Fruit fly (Drosophila melanogaster) whole organism, embryonic: ENCODE data around the gene vvl.

Experiments
- Atf6 ChIP-seq: fragments of 200-800 bp; sonication (Bioruptor generic); IDR thresholded peaks from 2 replicates; pipeline ENCODE4 v1.3.6; 2022; ENCODE audit warnings: missing biosample characterization, missing genetic modification characterization
- Bgb ChIP-seq: fragments of 200-800 bp; sonication (Bioruptor generic); IDR thresholded peaks from 2 replicates; pipeline ENCODE4 v1.3.6; 2022; ENCODE audit warnings: missing biosample characterization, missing genetic modification characterization; ENCODE audit not compliant: partially characterized antibody
- CG12071 ChIP-seq: fragments of 200-800 bp; sonication (Bioruptor generic); optimal IDR thresholded peaks from 3 replicates; lab custom pipeline; 2018; ENCODE audit warnings: missing biosample characterization, mild to moderate bottlenecking, missing genetic modification characterization
- CG12219 ChIP-seq: fragments of 200-800 bp; sonication (Bioruptor generic); optimal IDR thresholded peaks from 3 replicates; lab custom pipeline; 2018; ENCODE audit warnings: missing biosample characterization, mild to moderate bottlenecking, missing genetic modification characterization
- CG12659 ChIP-seq: fragments of 200-800 bp; sonication (Bioruptor generic); optimal IDR thresholded peaks from 3 replicates; lab custom pipeline; 2017; ENCODE audit warnings: mild to moderate bottlenecking, missing biosample characterization, missing genetic modification reagents, missing genetic modification characterization
- CG12744 ChIP-seq: fragments of 200-800 bp; sonication (Bioruptor generic); optimal IDR thresholded peaks from 2 replicates; lab custom pipeline; 2016; ENCODE audit warnings: missing biosample characterization, missing genetic modification characterization
- CG13775 ChIP-seq: fragments of 200-800 bp; sonication (Bioruptor generic); optimal IDR thresholded peaks from 3 replicates; lab custom pipeline; 2017; ENCODE audit warnings: missing biosample characterization, mild to moderate bottlenecking, missing genetic modification characterization
- CG1832 ChIP-seq: fragments of 200-800 bp; sonication (Bioruptor generic); optimal IDR thresholded peaks from 2 replicates; lab custom pipeline; 2017; ENCODE audit warnings: missing biosample characterization, mild to moderate bottlenecking, missing genetic modification characterization, inconsistent platforms
- CG2116 ChIP-seq: fragments of 200-800 bp; sonication (Bioruptor generic); optimal IDR thresholded peaks from 3 replicates; lab custom pipeline; 2018; ENCODE audit warnings: missing biosample characterization, mild to moderate bottlenecking, missing genetic modification characterization
- CG2199 ChIP-seq: fragments of 200-800 bp; sonication (Bioruptor generic); IDR thresholded peaks from 3 replicates; pipeline ENCODE4 v1.3.6; 2022; ENCODE audit warnings: missing biosample characterization, missing genetic modification characterization
- CG32767 ChIP-seq: fragments of 200-800 bp; sonication (Bioruptor generic); IDR thresholded peaks from 2 replicates; pipeline ENCODE4 v1.3.6; 2022; ENCODE audit warnings: missing biosample characterization, missing genetic modification characterization
- CG42726 ChIP-seq: fragments of 200-800 bp; sonication (Bioruptor generic); IDR thresholded peaks from 2 replicates; pipeline ENCODE4 v1.3.6; 2022; ENCODE audit warnings: missing biosample characterization, missing genetic modification characterization; ENCODE audit not compliant: partially characterized antibody
- CG6175 ChIP-seq: fragments of 200-800 bp; sonication (Bioruptor generic); IDR thresholded peaks from 3 replicates; pipeline ENCODE4 v1.3.6; 2022; ENCODE audit warnings: missing biosample characterization, missing genetic modification characterization
- CG6791 ChIP-seq: fragments of 200-800 bp; sonication (Bioruptor generic); IDR thresholded peaks from 3 replicates; pipeline ENCODE4 v1.3.6; 2022; ENCODE audit warnings: missing biosample characterization, missing genetic modification characterization; ENCODE audit not compliant: partially characterized antibody
- CG8478 ChIP-seq: fragments of >200 bp; optimal IDR thresholded peaks from 2 replicates; lab custom pipeline; 2018
- CTCF ChIP-seq: fragments of 200-800 bp; sonication (Bioruptor generic); optimal IDR thresholded peaks from 2 replicates; lab custom pipeline; 2017; ENCODE audit warnings: missing biosample characterization, mild to moderate bottlenecking, missing genetic modification characterization, moderate library complexity
- Chrac-16 ChIP-seq: fragments of 200-800 bp; sonication (Bioruptor generic); optimal IDR thresholded peaks from 3 replicates; lab custom pipeline; 2016; ENCODE audit warnings: missing biosample characterization, missing genetic modification characterization
- CoRest ChIP-seq: fragments of 200-800 bp; sonication (Bioruptor generic); optimal IDR thresholded peaks from 3 replicates; lab custom pipeline; 2018; ENCODE audit warnings: missing biosample characterization, mild to moderate bottlenecking, missing genetic modification characterization, moderate library complexity
- Deaf1 ChIP-seq: fragments of 200-800 bp; optimal IDR thresholded peaks from 3 replicates; lab custom pipeline; 2019; ENCODE audit warnings: missing biosample characterization, mild to moderate bottlenecking, missing genetic modification characterization, moderate library complexity
- E2f2 ChIP-seq: fragments of 200-800 bp; sonication (Bioruptor generic); IDR thresholded peaks from 2 replicates; pipeline ENCODE4 v1.3.6; 2022; ENCODE audit warnings: missing biosample characterization, missing genetic modification characterization
- H15 ChIP-seq: fragments of 200-800 bp; sonication (Bioruptor generic); IDR thresholded peaks from 3 replicates; pipeline ENCODE4 v1.3.6; 2022; ENCODE audit warnings: missing biosample characterization, missing genetic modification characterization
- Jarid2 ChIP-seq: fragments of 200-800 bp; sonication (Bioruptor generic); optimal IDR thresholded peaks from 3 replicates; lab custom pipeline; 2017; ENCODE audit warnings: mild to moderate bottlenecking, missing biosample characterization, missing genetic modification reagents, missing genetic modification characterization
- Lhr ChIP-seq: fragments of 200-800 bp; sonication (Bioruptor generic); optimal IDR thresholded peaks from 3 replicates; lab custom pipeline; 2017; ENCODE audit warnings: mild to moderate bottlenecking, missing biosample characterization, missing genetic modification reagents, missing genetic modification characterization
- MTF-1 ChIP-seq: fragments of 200-800 bp; sonication (Bioruptor generic); optimal IDR thresholded peaks from 2 replicates; lab custom pipeline; 2018; ENCODE audit warnings: missing biosample characterization, mild to moderate bottlenecking, missing genetic modification characterization, borderline replicate concordance
- Nf-YB ChIP-seq: fragments of 200-800 bp; sonication (Bioruptor generic); optimal IDR thresholded peaks from 3 replicates; lab custom pipeline; 2019; ENCODE audit warnings: missing biosample characterization, mild to moderate bottlenecking, missing genetic modification characterization, moderate library complexity
- Rx ChIP-seq: fragments of 200-800 bp; sonication (Bioruptor generic); IDR thresholded peaks from 2 replicates; pipeline ENCODE4 v1.3.6; 2022; ENCODE audit warnings: missing biosample characterization, missing genetic modification characterization
- Trl ChIP-seq, 3 experiments: fragments of >200 bp in 2 of 3; fragments of 200-800 bp in 1 of 3; sonication (Bioruptor generic) in 1 of 3; optimal IDR thresholded peaks; 2 replicates in 1 of 3; 3 replicates in 2 of 3; lab custom pipeline; 2016 to 2017; ENCODE audit warnings: missing biosample characterization in 1 of 3, missing genetic modification characterization in 1 of 3
- Xrp1 ChIP-seq: fragments of 200-800 bp; sonication (Bioruptor generic); IDR thresholded peaks from 2 replicates; pipeline ENCODE4 v1.3.6; 2022; ENCODE audit warnings: missing biosample characterization, missing genetic modification characterization
- amos ChIP-seq: fragments of 200-800 bp; sonication (Bioruptor generic); IDR thresholded peaks from 2 replicates; pipeline ENCODE4 v1.3.6; 2022; ENCODE audit warnings: missing biosample characterization, missing genetic modification characterization; ENCODE audit not compliant: partially characterized antibody
- ato ChIP-seq: fragments of 200-800 bp; sonication (Bioruptor generic); IDR thresholded peaks from 2 replicates; pipeline ENCODE4 v1.3.6; 2022; ENCODE audit warnings: missing biosample characterization, missing genetic modification characterization; ENCODE audit not compliant: partially characterized antibody
- cg ChIP-seq: fragments of 200-800 bp; sonication (Bioruptor generic); optimal IDR thresholded peaks from 3 replicates; lab custom pipeline; 2019; ENCODE audit warnings: missing biosample characterization, mild to moderate bottlenecking, missing genetic modification characterization, moderate library complexity
- ci ChIP-seq: fragments of 200-800 bp; sonication (Bioruptor generic); IDR thresholded peaks from 3 replicates; pipeline ENCODE4 v1.3.6; 2022; ENCODE audit warnings: missing biosample characterization, missing genetic modification characterization
- gem ChIP-seq: fragments of 200-800 bp; sonication (Bioruptor generic); optimal IDR thresholded peaks from 2 replicates; lab custom pipeline; 2019; ENCODE audit warnings: missing biosample characterization, mild to moderate bottlenecking, missing genetic modification characterization, moderate library complexity
- grn ChIP-seq: fragments of 200-800 bp; sonication (Bioruptor generic); optimal IDR thresholded peaks from 3 replicates; lab custom pipeline; 2017; ENCODE audit warnings: missing biosample characterization, missing genetic modification characterization
- gsb ChIP-seq: fragments of 200-800 bp; sonication (Bioruptor generic); IDR thresholded peaks from 2 replicates; pipeline ENCODE4 v1.3.6; 2022; ENCODE audit warnings: missing biosample characterization, missing genetic modification characterization
- hb ChIP-seq: fragments of 200-800 bp; sonication (Bioruptor generic); IDR thresholded peaks from 3 replicates; pipeline ENCODE4 v1.3.6; 2022; ENCODE audit warnings: missing biosample characterization, missing genetic modification characterization; ENCODE audit not compliant: partially characterized antibody
- her ChIP-seq: fragments of 200-800 bp; sonication (Bioruptor generic); optimal IDR thresholded peaks from 2 replicates; lab custom pipeline; 2016; ENCODE audit warnings: missing biosample characterization, missing genetic modification characterization
- knrl ChIP-seq: fragments of 200-800 bp; sonication (Bioruptor generic); IDR thresholded peaks from 3 replicates; pipeline ENCODE4 v1.3.6; 2022; ENCODE audit warnings: missing biosample characterization, missing genetic modification characterization; ENCODE audit not compliant: partially characterized antibody
- maf-S ChIP-seq: fragments of 200-800 bp; sonication (Bioruptor generic); optimal IDR thresholded peaks from 2 replicates; lab custom pipeline; 2016; ENCODE audit warnings: missing biosample characterization, missing genetic modification characterization
- prd ChIP-seq, 3 experiments: fragments of >200 bp in 2 of 3; fragments of 200-800 bp in 1 of 3; sonication (Bioruptor generic) in 1 of 3; optimal IDR thresholded peaks in 2 of 3; IDR thresholded peaks in 1 of 3; 2 replicates in 2 of 3; 3 replicates in 1 of 3; pipeline versions ENCODE4 v1.3.6 to Lab custom; 2017 to 2022; ENCODE audit warnings: missing biosample characterization in 1 of 3, missing genetic modification characterization in 1 of 3
- sens ChIP-seq: fragments of 200-800 bp; sonication (Bioruptor generic); peaks from one replicate; lab custom pipeline; 2016; ENCODE audit warnings: missing biosample characterization, missing genetic modification characterization
- shn ChIP-seq: fragments of 200-800 bp; sonication (Bioruptor generic); optimal IDR thresholded peaks from 3 replicates; lab custom pipeline; 2016; ENCODE audit warnings: missing biosample characterization, missing genetic modification characterization
- so ChIP-seq: fragments of 200-800 bp; sonication (Bioruptor generic); IDR thresholded peaks from 3 replicates; pipeline ENCODE4 v1.3.6; 2022; ENCODE audit warnings: missing biosample characterization, missing genetic modification characterization
- sob ChIP-seq: fragments of 200-800 bp; sonication (Bioruptor generic); IDR thresholded peaks from 2 replicates; pipeline ENCODE4 v1.3.6; 2022; ENCODE audit warnings: missing biosample characterization, missing genetic modification characterization
- stwl ChIP-seq: fragments of 200-800 bp; sonication (Bioruptor generic); optimal IDR thresholded peaks from 3 replicates; lab custom pipeline; 2018; ENCODE audit warnings: missing biosample characterization, mild to moderate bottlenecking, missing genetic modification characterization, moderate library complexity
- twi ChIP-seq: fragments of 200-800 bp; optimal IDR thresholded peaks from 2 replicates; lab custom pipeline; 2019; ENCODE audit warnings: missing biosample characterization, mild to moderate bottlenecking, missing genetic modification characterization, moderate library complexity
- vvl ChIP-seq: fragments of 200-800 bp; sonication (Bioruptor generic); IDR thresholded peaks from 2 replicates; pipeline ENCODE4 v1.3.6; 2022; ENCODE audit warnings: missing biosample characterization, missing genetic modification characterization
- zen ChIP-seq: fragments of 200-800 bp; sonication (Bioruptor generic); optimal IDR thresholded peaks from 3 replicates; lab custom pipeline; 2018; ENCODE audit warnings: missing biosample characterization, mild to moderate bottlenecking, missing genetic modification characterization, moderate library complexity

The vvl gene

dm6 chr3L:6789788-6790325, at the start of gene vvl (continued):
- no peak for TF ChIP-seq hb (GFP tag; lab: Robert Waterston, UW)
- no peak for TF ChIP-seq prd (optimal IDR thresholded peaks at IDR 0.05; lab: Kevin White, UChicago)
- TF ChIP-seq prd (GFP tag; IDR thresholded peaks at IDR 0.05; lab: Robert Waterston, UW), result peak; percentile 33; the same call in 1 of the 3 replicates
- TF ChIP-seq twi (tag; lab: Kevin White, UChicago), result peak; percentile 55
- TF ChIP-seq CG13775 (GFP tag; lab: Kevin White, UChicago), result no peak
- TF ChIP-seq H15, result no peak
- TF ChIP-seq CTCF (GFP tag; lab: Kevin White, UChicago), result peak; percentile 82
- TF ChIP-seq Deaf1 (tag; lab: Kevin White, UChicago), result peak; percentile 71
- no peak for TF ChIP-seq Xrp1 (GFP tag; lab: Robert Waterston, UW)
- peak; percentile 47; the same call in 1 of the 2 replicates for TF ChIP-seq sob
- peak; percentile 3 for TF ChIP-seq maf-S (GFP tag; lab: Kevin White, UChicago)
- TF ChIP-seq knrl (GFP tag; lab: Robert Waterston, UW), result peak; percentile 29; the same call in 1 of the 3 replicates
- TF ChIP-seq cg (GFP tag; lab: Kevin White, UChicago), result peak; percentile 98
- peak; percentile 59; the same call in 1 of the 3 replicates for TF ChIP-seq CG2199 (GFP tag; lab: Robert Waterston, UW)
- peak; percentile 27 for TF ChIP-seq CG12219
- peak; percentile 21 for TF ChIP-seq CG12071
- TF ChIP-seq CG6791, result peak; percentile 34; the same call in 1 of the 3 replicates
- peak; percentile 30 to 61 for TF ChIP-seq Trl (optimal IDR thresholded peaks at IDR 0.05; lab: Kevin White, UChicago)
- TF ChIP-seq Trl (GFP tag; optimal IDR thresholded peaks at IDR 0.05; lab: Kevin White, UChicago), result no peak
- TF ChIP-seq shn, result no peak
- TF ChIP-seq CG32767 (GFP tag; lab: Robert Waterston, UW), result 0 out of 2 replicates have a peak, but pooled peaks have one; percentile 28
- TF ChIP-seq CG8478 (lab: Kevin White, UChicago), result peak; percentile 93
- TF ChIP-seq Bgb (GFP tag; lab: Robert Waterston, UW), result peak; percentile 38; the same call in 1 of the 2 replicates
- peak; percentile 97 for TF ChIP-seq CG1832
- peak; percentile 94 for TF ChIP-seq Jarid2 (GFP tag; lab: Kevin White, UChicago)
- no peak for TF ChIP-seq gem (tag; lab: Kevin White, UChicago)
- TF ChIP-seq sens, result peak; percentile 82
- no peak for TF ChIP-seq CG6175 (GFP tag; lab: Robert Waterston, UW)
- peak; percentile 24 for TF ChIP-seq her (GFP tag; lab: Kevin White, UChicago)
- TF ChIP-seq Atf6 (GFP tag; lab: Robert Waterston, UW), result peak; percentile 39; the same call in 1 of the 2 replicates
- peak; percentile 86 for TF ChIP-seq grn
- peak; percentile 31; the same call in 1 of the 2 replicates for TF ChIP-seq amos (GFP tag; lab: Robert Waterston, UW)
- peak; percentile 32 for TF ChIP-seq CoRest (tag; lab: Kevin White, UChicago)
- peak; percentile 63; the same call in 2 of the 3 replicates for TF ChIP-seq ci (GFP tag; lab: Robert Waterston, UW)
- TF ChIP-seq gsb (GFP tag; lab: Robert Waterston, UW), result no peak
- TF ChIP-seq E2f2 (GFP tag; lab: Robert Waterston, UW), result no peak
- no peak for TF ChIP-seq CG2116 (GFP tag; lab: Kevin White, UChicago)
- TF ChIP-seq so (GFP tag; lab: Robert Waterston, UW), result peak; percentile 26; the same call in 2 of the 3 replicates

dm6 chr3L:6742110-6742718, 47.7 kb upstream of the vvl start:
- TF ChIP-seq Rx (GFP tag; lab: Robert Waterston, UW), result no peak
- TF ChIP-seq stwl, result peak; percentile 2
- TF ChIP-seq MTF-1, result no peak
- TF ChIP-seq vvl, result peak; percentile 87
- peak; percentile 44; the same call in 1 of the 2 replicates for TF ChIP-seq E2f2 (GFP tag; lab: Robert Waterston, UW)
- TF ChIP-seq ato, result 0 out of 2 replicates have a peak, but pooled peaks have one; percentile 23
- peak; percentile 7 for TF ChIP-seq zen (tag; lab: Kevin White, UChicago)
- no peak for TF ChIP-seq CG12744 (GFP tag; lab: Kevin White, UChicago)
- TF ChIP-seq CG42726 (GFP tag; lab: Robert Waterston, UW), result peak; percentile 28; the same call in 1 of the 2 replicates
- TF ChIP-seq amos (GFP tag; lab: Robert Waterston, UW), result peak; percentile 39; the same call in 1 of the 2 replicates
- no peak for TF ChIP-seq Chrac-16 (GFP tag; lab: Kevin White, UChicago)
- TF ChIP-seq CG13775 (GFP tag; lab: Kevin White, UChicago), result no peak
- TF ChIP-seq CG12659 (GFP tag; lab: Kevin White, UChicago), result no peak
- TF ChIP-seq Nf-YB, result peak; percentile 85
- no peak for TF ChIP-seq Lhr (GFP tag; lab: Kevin White, UChicago)
